Worm (Caenorhabditis elegans) whole organism, early embryonic: ENCODE results near the gene F17C11.26.

Source experiments
- aly-1 ChIP-seq: sonication (generic microtip); optimal IDR thresholded peaks from 2 replicates; lab custom pipeline; 2016; ENCODE audit warnings: missing genetic modification characterization, missing compliant biosample characterization
- ama-1 ChIP-seq: fragments of 150-350 bp; optimal IDR thresholded peaks from 2 replicates; lab custom pipeline; 2014
- ceh-13 ChIP-seq: fragments of 200-800 bp; sonication (Bioruptor generic); optimal IDR thresholded peaks from 2 replicates; lab custom pipeline; 2018; ENCODE audit warnings: mild to moderate bottlenecking, missing genetic modification characterization, missing compliant biosample characterization
- ceh-36 ChIP-seq: sonication (generic microtip); optimal IDR thresholded peaks from 2 replicates; lab custom pipeline; 2016; ENCODE audit warnings: missing genetic modification characterization, inconsistent platforms, missing compliant biosample characterization
- hmg-4 ChIP-seq: fragments of 200-800 bp; sonication (Bioruptor generic); optimal IDR thresholded peaks from 2 replicates; lab custom pipeline; 2018; ENCODE audit warnings: mild to moderate bottlenecking, missing genetic modification characterization, missing compliant biosample characterization
- pes-1 ChIP-seq: fragments of 200-800 bp; sonication (Bioruptor generic); IDR thresholded peaks from 2 replicates; pipeline ENCODE4 v1.3.6; 2022; ENCODE audit warnings: missing genetic modification reagents, missing genetic modification characterization, missing compliant biosample characterization
- tra-4 ChIP-seq: sonication (generic microtip); optimal IDR thresholded peaks from 2 replicates; lab custom pipeline; 2017; ENCODE audit warnings: missing genetic modification characterization, missing compliant biosample characterization

- TF ChIP-seq ceh-36 (tag; lab: Kevin White, UChicago) (no peak), ama-1 (lab: Kevin White, UChicago) (no peak), ceh-13 (GFP tag; lab: Kevin White, UChicago) (no peak), pes-1 (GFP tag; lab: Robert Waterston, UW) (no peak), aly-1 (no peak), tra-4 (no peak), hmg-4 (no peak)
Measured at ce11 chrV:10947210-10947609, 6.0 kb downstream of the F17C11.26 start.
